Fruit fly (Drosophila melanogaster) whole organism, embryonic: ENCODE results near the gene CG6659.

Source experiments
- Adf1 ChIP-seq: fragments of 200-800 bp; sonication (Bioruptor generic); IDR thresholded peaks from 2 replicates; pipeline ENCODE4 v1.3.6; 2022; ENCODE audit warnings: missing biosample characterization, missing genetic modification characterization
- Antp ChIP-seq: fragments of 200-800 bp; sonication (Bioruptor generic); optimal IDR thresholded peaks from 3 replicates; lab custom pipeline; 2016; ENCODE audit warnings: missing biosample characterization, missing genetic modification characterization
- B-H1 ChIP-seq: fragments of 200-800 bp; sonication (Bioruptor generic); IDR thresholded peaks from 3 replicates; pipeline ENCODE4 v1.3.6; 2022; ENCODE audit warnings: missing biosample characterization, missing genetic modification characterization
- BEAF-32 ChIP-seq: fragments of 200-800 bp; sonication (Bioruptor generic); optimal IDR thresholded peaks from 3 replicates; lab custom pipeline; 2017; ENCODE audit warnings: missing biosample characterization, missing genetic modification characterization, mild to moderate bottlenecking, moderate library complexity, missing genetic modification reagents
- Bgb ChIP-seq: fragments of 200-800 bp; sonication (Bioruptor generic); IDR thresholded peaks from 2 replicates; pipeline ENCODE4 v1.3.6; 2022; ENCODE audit warnings: missing biosample characterization, missing genetic modification characterization; ENCODE audit not compliant: partially characterized antibody
- Bteb2 ChIP-seq: fragments of 200-800 bp; sonication (Bioruptor generic); optimal IDR thresholded peaks from 2 replicates; lab custom pipeline; 2016; ENCODE audit warnings: missing biosample characterization, missing genetic modification characterization
- CG12391 ChIP-seq: fragments of 200-800 bp; sonication (Bioruptor generic); optimal IDR thresholded peaks from 3 replicates; lab custom pipeline; 2018; ENCODE audit warnings: missing biosample characterization, mild to moderate bottlenecking, missing genetic modification characterization, moderate library complexity
- CG12769 ChIP-seq: fragments of 200-800 bp; sonication (Bioruptor generic); optimal IDR thresholded peaks from 2 replicates; lab custom pipeline; 2019; ENCODE audit warnings: missing biosample characterization, mild to moderate bottlenecking, missing genetic modification characterization, moderate library complexity
- CG13424 ChIP-seq: fragments of 200-800 bp; sonication (Bioruptor generic); optimal IDR thresholded peaks from 2 replicates; lab custom pipeline; 2019; ENCODE audit warnings: missing biosample characterization, mild to moderate bottlenecking, missing genetic modification characterization, moderate library complexity
- CG13894 ChIP-seq: fragments of 200-800 bp; sonication (Bioruptor generic); optimal IDR thresholded peaks from 3 replicates; lab custom pipeline; 2018; ENCODE audit warnings: missing biosample characterization, mild to moderate bottlenecking, missing genetic modification characterization, moderate library complexity
- CG15479 ChIP-seq: fragments of 200-800 bp; sonication (Bioruptor generic); optimal IDR thresholded peaks from 3 replicates; lab custom pipeline; 2019; ENCODE audit warnings: missing biosample characterization, mild to moderate bottlenecking, missing genetic modification characterization, moderate library complexity
- CG1647 ChIP-seq: fragments of 200-800 bp; sonication (Bioruptor generic); optimal IDR thresholded peaks from 3 replicates; lab custom pipeline; 2016; ENCODE audit warnings: missing biosample characterization, missing genetic modification characterization
- CG18262 ChIP-seq: fragments of 200-800 bp; optimal IDR thresholded peaks from 3 replicates; lab custom pipeline; 2019; ENCODE audit warnings: missing biosample characterization, mild to moderate bottlenecking, missing genetic modification characterization, moderate library complexity
- CG2129 ChIP-seq: fragments of 200-800 bp; sonication (Bioruptor generic); IDR thresholded peaks from 2 replicates; pipeline ENCODE4 v1.3.6; 2022; ENCODE audit warnings: missing biosample characterization, missing genetic modification characterization; ENCODE audit not compliant: partially characterized antibody
- CG3163 ChIP-seq: fragments of 200-800 bp; sonication (Bioruptor generic); optimal IDR thresholded peaks from 3 replicates; lab custom pipeline; 2016; ENCODE audit warnings: missing biosample characterization, missing genetic modification characterization
- CG3995 ChIP-seq: fragments of 200-800 bp; sonication (Bioruptor generic); optimal IDR thresholded peaks from 3 replicates; lab custom pipeline; 2016; ENCODE audit warnings: missing biosample characterization, missing genetic modification characterization
- CG4360 ChIP-seq: fragments of 200-800 bp; sonication (Bioruptor generic); IDR thresholded peaks from 2 replicates; pipeline ENCODE4 v1.3.6; 2022; ENCODE audit warnings: missing biosample characterization, missing genetic modification characterization
- CG4707 ChIP-seq: fragments of 200-800 bp; sonication (Bioruptor generic); optimal IDR thresholded peaks from 2 replicates; lab custom pipeline; 2018; ENCODE audit warnings: missing biosample characterization, mild to moderate bottlenecking, missing genetic modification characterization, moderate library complexity
- CG5180 ChIP-seq: fragments of 200-800 bp; sonication (Bioruptor generic); optimal IDR thresholded peaks from 3 replicates; lab custom pipeline; 2017; ENCODE audit warnings: missing biosample characterization, missing genetic modification characterization, mild to moderate bottlenecking, moderate library complexity, missing genetic modification reagents
- Dp ChIP-seq: fragments of 200-800 bp; sonication (Bioruptor generic); optimal IDR thresholded peaks from 2 replicates; lab custom pipeline; 2018; ENCODE audit warnings: missing biosample characterization, mild to moderate bottlenecking, missing genetic modification characterization, moderate library complexity
- Drgx ChIP-seq: fragments of 200-800 bp; sonication (Bioruptor generic); IDR thresholded peaks from 2 replicates; pipeline ENCODE4 v1.3.6; 2022; ENCODE audit warnings: missing biosample characterization, missing genetic modification characterization
- HLHmδ ChIP-seq: fragments of 200-800 bp; sonication (Bioruptor generic); optimal IDR thresholded peaks from 2 replicates; lab custom pipeline; 2018; ENCODE audit warnings: missing biosample characterization, mild to moderate bottlenecking, missing genetic modification characterization, moderate library complexity
- Hr3 ChIP-seq: fragments of 200-800 bp; sonication (Bioruptor generic); optimal IDR thresholded peaks from 3 replicates; lab custom pipeline; 2016; ENCODE audit warnings: missing biosample characterization, missing genetic modification characterization
- Hr78 ChIP-seq, 2 experiments: fragments of 200-800 bp in 1 of 2; fragments of >200 bp in 1 of 2; sonication (Bioruptor generic) in 1 of 2; optimal IDR thresholded peaks; 2 replicates each; lab custom pipeline; 2017 to 2019; ENCODE audit warnings: missing biosample characterization in 2 of 2, missing genetic modification characterization in 2 of 2, mild to moderate bottlenecking in 1 of 2, moderate library complexity in 1 of 2
- Lpt ChIP-seq: fragments of >200 bp; optimal IDR thresholded peaks from 2 replicates; lab custom pipeline; 2018; ENCODE audit warnings: missing biosample characterization, missing genetic modification characterization
- MTF-1 ChIP-seq: fragments of 200-800 bp; sonication (Bioruptor generic); optimal IDR thresholded peaks from 2 replicates; lab custom pipeline; 2018; ENCODE audit warnings: missing biosample characterization, mild to moderate bottlenecking, missing genetic modification characterization, borderline replicate concordance
- Med ChIP-seq: fragments of 200-800 bp; sonication (Bioruptor generic); peaks from one replicate; lab custom pipeline; 2016; ENCODE audit warnings: missing biosample characterization, missing genetic modification characterization, mild to moderate bottlenecking, inconsistent platforms, moderate library complexity
- Meics ChIP-seq: fragments of 200-800 bp; sonication (Bioruptor generic); optimal IDR thresholded peaks from 2 replicates; lab custom pipeline; 2017; ENCODE audit warnings: missing biosample characterization, mild to moderate bottlenecking, missing genetic modification characterization
- ci ChIP-seq: fragments of 200-800 bp; sonication (Bioruptor generic); IDR thresholded peaks from 3 replicates; pipeline ENCODE4 v1.3.6; 2022; ENCODE audit warnings: missing biosample characterization, missing genetic modification characterization
- crol ChIP-seq: fragments of 200-800 bp; sonication (Bioruptor generic); IDR thresholded peaks from 2 replicates; pipeline ENCODE4 v1.3.6; 2022; ENCODE audit warnings: missing biosample characterization, missing genetic modification characterization
- exex ChIP-seq: fragments of 200-800 bp; sonication (Bioruptor generic); optimal IDR thresholded peaks from 4 replicates; lab custom pipeline; 2018; ENCODE audit warnings: missing biosample characterization, mild to moderate bottlenecking, missing genetic modification characterization, moderate library complexity
- gsb-n ChIP-seq: fragments of 200-800 bp; sonication (Bioruptor generic); optimal IDR thresholded peaks from 3 replicates; lab custom pipeline; 2018; ENCODE audit warnings: missing biosample characterization, mild to moderate bottlenecking, missing genetic modification characterization
- her ChIP-seq: fragments of 200-800 bp; sonication (Bioruptor generic); optimal IDR thresholded peaks from 2 replicates; lab custom pipeline; 2016; ENCODE audit warnings: missing biosample characterization, missing genetic modification characterization
- insv ChIP-seq, 2 experiments: fragments of 200-800 bp; sonication (Bioruptor generic); optimal IDR thresholded peaks; 3 replicates each; lab custom pipeline; 2016 to 2018; ENCODE audit warnings: missing biosample characterization in 2 of 2, missing genetic modification characterization in 2 of 2
- inv ChIP-seq: fragments of 200-800 bp; sonication (Bioruptor generic); IDR thresholded peaks from 2 replicates; pipeline ENCODE4 v1.3.6; 2022; ENCODE audit warnings: missing biosample characterization, missing genetic modification characterization; ENCODE audit not compliant: partially characterized antibody
- kah ChIP-seq: fragments of 200-800 bp; sonication (Bioruptor generic); optimal IDR thresholded peaks from 2 replicates; lab custom pipeline; 2018; ENCODE audit warnings: missing biosample characterization, mild to moderate bottlenecking, missing genetic modification characterization
- kni ChIP-seq: fragments of 200-800 bp; sonication (Bioruptor generic); optimal IDR thresholded peaks from 3 replicates; lab custom pipeline; 2017; ENCODE audit warnings: mild to moderate bottlenecking, missing biosample characterization, missing genetic modification reagents, missing genetic modification characterization
- mam ChIP-seq: fragments of 200-800 bp; sonication (Bioruptor generic); optimal IDR thresholded peaks from 3 replicates; lab custom pipeline; 2016; ENCODE audit warnings: missing biosample characterization, missing genetic modification characterization
- mirr ChIP-seq: fragments of 200-800 bp; sonication (Bioruptor generic); optimal IDR thresholded peaks from 3 replicates; lab custom pipeline; 2018; ENCODE audit warnings: missing biosample characterization, mild to moderate bottlenecking, missing genetic modification characterization
- run ChIP-seq: fragments of 200-800 bp; sonication (Bioruptor generic); optimal IDR thresholded peaks from 3 replicates; lab custom pipeline; 2018; ENCODE audit warnings: missing biosample characterization, mild to moderate bottlenecking, missing genetic modification characterization
- salm ChIP-seq: fragments of 200-800 bp; sonication (Bioruptor generic); optimal IDR thresholded peaks from 2 replicates; lab custom pipeline; 2018; ENCODE audit warnings: missing biosample characterization, mild to moderate bottlenecking, missing genetic modification characterization
- scrt ChIP-seq: fragments of 200-800 bp; sonication (Bioruptor generic); optimal IDR thresholded peaks from 2 replicates; lab custom pipeline; 2018; ENCODE audit warnings: missing biosample characterization, mild to moderate bottlenecking, missing genetic modification characterization, moderate library complexity
- slbo ChIP-seq: fragments of 200-800 bp; sonication (Bioruptor generic); IDR thresholded peaks from 2 replicates; pipeline ENCODE4 v1.3.6; 2022; ENCODE audit warnings: missing biosample characterization, missing genetic modification characterization
- tll ChIP-seq, 2 experiments: fragments of 200-800 bp in 1 of 2; fragments of >200 bp in 1 of 2; sonication (Bioruptor generic) in 1 of 2; optimal IDR thresholded peaks; 2 replicates each; lab custom pipeline; 2017 to 2019; ENCODE audit warnings: missing biosample characterization in 2 of 2, missing genetic modification characterization in 2 of 2, mild to moderate bottlenecking in 1 of 2, moderate library complexity in 1 of 2
- trem ChIP-seq: fragments of 200-800 bp; optimal IDR thresholded peaks from 3 replicates; lab custom pipeline; 2019; ENCODE audit warnings: missing biosample characterization, mild to moderate bottlenecking, missing genetic modification characterization, moderate library complexity
- vvl ChIP-seq: fragments of 200-800 bp; sonication (Bioruptor generic); IDR thresholded peaks from 2 replicates; pipeline ENCODE4 v1.3.6; 2022; ENCODE audit warnings: missing biosample characterization, missing genetic modification characterization
- wek ChIP-seq: fragments of 200-800 bp; sonication (Bioruptor generic); optimal IDR thresholded peaks from 3 replicates; lab custom pipeline; 2018; ENCODE audit warnings: missing biosample characterization, mild to moderate bottlenecking, missing genetic modification characterization, moderate library complexity
- zen ChIP-seq: fragments of 200-800 bp; sonication (Bioruptor generic); optimal IDR thresholded peaks from 3 replicates; lab custom pipeline; 2018; ENCODE audit warnings: missing biosample characterization, mild to moderate bottlenecking, missing genetic modification characterization, moderate library complexity
- zfh2 ChIP-seq: fragments of 200-800 bp; sonication (Bioruptor generic); optimal IDR thresholded peaks from 2 replicates; lab custom pipeline; 2016; ENCODE audit warnings: missing biosample characterization, missing genetic modification characterization

CG6659 gene

DNA sequence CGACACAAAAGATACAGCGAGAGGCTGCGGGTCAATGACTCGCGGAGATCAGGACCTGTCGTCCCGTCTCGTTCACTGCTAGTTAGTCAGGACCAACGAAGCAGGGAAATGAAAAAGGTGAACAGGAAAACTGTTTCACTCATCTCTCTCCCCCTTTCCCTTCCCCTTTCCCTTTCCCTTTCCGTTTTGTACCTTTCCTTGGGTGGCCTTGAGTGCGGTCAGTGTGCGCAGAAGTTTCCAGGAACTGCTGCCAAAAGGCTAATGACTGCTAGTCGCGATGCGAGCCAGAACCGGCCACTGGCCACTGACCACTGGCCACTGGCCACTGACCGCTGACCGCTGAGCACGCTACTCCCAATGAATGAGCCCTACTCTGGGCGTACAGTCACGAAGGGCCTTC, 38.5 kb upstream of the CG6659 start:
- TF ChIP-seq crol (GFP tag; lab: Robert Waterston, UW), result peak; percentile 40; the same call in 1 of the 2 replicates
- TF ChIP-seq her (GFP tag; lab: Kevin White, UChicago), result no peak
- TF ChIP-seq wek, result no peak
- no peak for TF ChIP-seq zfh2 (GFP tag; lab: Kevin White, UChicago)
- TF ChIP-seq Meics (GFP tag; lab: Kevin White, UChicago), result no peak
- no peak for TF ChIP-seq run (tag; lab: Kevin White, UChicago)
- TF ChIP-seq MTF-1 (GFP tag; lab: Kevin White, UChicago), result no peak
- TF ChIP-seq mam (GFP tag; lab: Kevin White, UChicago), result no peak
- TF ChIP-seq Dp (GFP tag; lab: Kevin White, UChicago), result no peak
- TF ChIP-seq scrt (GFP tag; lab: Kevin White, UChicago), result no peak
- TF ChIP-seq CG3995 (GFP tag; lab: Kevin White, UChicago), result no peak
- no peak for TF ChIP-seq inv (GFP tag; lab: Robert Waterston, UW)
- TF ChIP-seq trem (tag; lab: Kevin White, UChicago), result no peak
- TF ChIP-seq CG13894 (tag; lab: Kevin White, UChicago), result no peak
- TF ChIP-seq ci (GFP tag; lab: Robert Waterston, UW), result no peak
- no peak for TF ChIP-seq BEAF-32 (GFP tag; lab: Kevin White, UChicago)
- no peak for TF ChIP-seq exex (tag; lab: Kevin White, UChicago)
- peak; percentile 34 for TF ChIP-seq zen (tag; lab: Kevin White, UChicago)
- TF ChIP-seq Antp (GFP tag; lab: Kevin White, UChicago), result no peak
- no peak for TF ChIP-seq slbo
- TF ChIP-seq mirr (GFP tag; lab: Kevin White, UChicago), result no peak
- TF ChIP-seq kah (GFP tag; lab: Kevin White, UChicago), result no peak
- no peak for TF ChIP-seq Lpt
- TF ChIP-seq Drgx (GFP tag; lab: Robert Waterston, UW), result no peak
- no peak for TF ChIP-seq salm (tag; lab: Kevin White, UChicago)
- no peak for TF ChIP-seq Bteb2 (GFP tag; lab: Kevin White, UChicago)
- peak in 1 of 2 experiments; percentile 84 for TF ChIP-seq tll (GFP tag; optimal IDR thresholded peaks at IDR 0.05; lab: Kevin White, UChicago)
- peak; percentile 22 for TF ChIP-seq CG15479 (GFP tag; lab: Kevin White, UChicago)
- TF ChIP-seq CG13424 (tag; lab: Kevin White, UChicago), result no peak
- no peak for TF ChIP-seq CG1647 (GFP tag; lab: Kevin White, UChicago)
- TF ChIP-seq Hr78 (GFP tag; optimal IDR thresholded peaks at IDR 0.05; lab: Kevin White, UChicago), result no peak
- TF ChIP-seq, all 482 proteins: peak for 4

DNA sequence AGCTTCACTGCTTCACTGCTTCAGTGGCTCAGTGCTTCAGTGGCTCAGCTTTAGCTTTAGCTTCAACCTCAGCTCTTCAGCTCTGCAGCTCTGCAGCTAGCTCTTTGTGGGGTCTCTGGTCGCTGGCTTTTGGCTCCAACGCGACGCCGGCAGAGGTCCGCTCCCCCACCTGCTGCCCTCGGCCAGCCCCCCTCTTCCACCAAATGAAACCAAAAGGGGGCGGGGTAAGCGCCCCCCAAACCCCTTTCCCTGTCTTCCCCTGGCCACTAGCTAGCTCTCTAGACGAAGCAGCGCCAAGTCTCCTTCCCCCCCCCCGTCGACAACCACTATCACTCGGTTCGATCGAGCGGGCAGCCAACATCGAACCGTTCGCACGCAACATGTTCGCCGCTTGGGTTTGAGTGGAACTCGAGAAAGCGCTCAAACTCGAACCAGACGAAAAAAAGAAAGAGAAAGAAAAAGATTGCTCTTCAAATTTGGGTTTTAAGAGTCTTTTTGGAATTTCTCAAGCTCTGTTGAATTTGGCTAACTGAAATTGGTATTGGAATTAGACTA, 35.9 kb upstream of the CG6659 start, which contains the start of gene Cyp18a1:
Gene Cyp18a1 (minus strand): TSS at position 95 of the 555 bp plus-strand sequence.
- TF ChIP-seq CG3163 (GFP tag; lab: Kevin White, UChicago) (peak; percentile 38), CG5180 (GFP tag; lab: Kevin White, UChicago) (peak; percentile 99), kni (GFP tag; lab: Kevin White, UChicago) (no peak), CG12769 (peak; percentile 12), CG18262 (tag; lab: Kevin White, UChicago) (no peak), Adf1 (peak; percentile 82), Med (GFP tag; lab: Kevin White, UChicago) (peak; percentile 64), Hr3 (GFP tag; lab: Kevin White, UChicago) (no peak), gsb-n (tag; lab: Kevin White, UChicago) (no peak), B-H1 (GFP tag; lab: Robert Waterston, UW) (no peak), insv (GFP tag; optimal IDR thresholded peaks at IDR 0.05; lab: Kevin White, UChicago) (no peak), CG13424 (tag; lab: Kevin White, UChicago) (no peak), CG2129 (GFP tag; lab: Robert Waterston, UW) (no peak), CG4360 (no peak), CG12391 (no peak), Bgb (GFP tag; lab: Robert Waterston, UW) (peak; percentile 11; the same call in 1 of the 2 replicates), CG4707 (GFP tag; lab: Kevin White, UChicago) (no peak), vvl (GFP tag; lab: Robert Waterston, UW) (0 out of 2 replicates have a peak, but pooled peaks have one; percentile 23), HLHmδ (GFP tag; lab: Kevin White, UChicago) (no peak)
